Worm (Caenorhabditis elegans) whole organism, L3 larva: ENCODE results near the gene C05B5.12.

Experiments used
- R02D3.7 ChIP-seq: fragments of 150-350 bp; optimal IDR thresholded peaks from 2 replicates; lab custom pipeline; 2014; ENCODE audit warnings: missing biosample characterization, missing genetic modification characterization
- ZK546.5 ChIP-seq: sonication (generic microtip); optimal IDR thresholded peaks from 2 replicates; lab custom pipeline; 2017; ENCODE audit warnings: missing biosample characterization, missing genetic modification characterization
- aly-2 ChIP-seq: fragments of 150-350 bp; optimal IDR thresholded peaks from 2 replicates; lab custom pipeline; 2014; ENCODE audit warnings: missing biosample characterization, missing genetic modification characterization
- ceh-28 ChIP-seq: fragments of 150-350 bp; optimal IDR thresholded peaks from 2 replicates; lab custom pipeline; 2014; ENCODE audit warnings: missing biosample characterization, missing genetic modification reagents, missing genetic modification characterization
- ceh-82 ChIP-seq: fragments of 150-350 bp; optimal IDR thresholded peaks from 2 replicates; lab custom pipeline; 2014; ENCODE audit warnings: missing biosample characterization, missing genetic modification characterization
- ceh-9 ChIP-seq: sonication (generic microtip); optimal IDR thresholded peaks from 2 replicates; lab custom pipeline; 2018; ENCODE audit warnings: missing biosample characterization, missing genetic modification characterization
- egl-27 ChIP-seq: sonication (generic microtip); optimal IDR thresholded peaks from 4 replicates; lab custom pipeline; 2017; ENCODE audit warnings: missing biosample characterization, missing genetic modification reagents, missing genetic modification characterization
- egl-5 ChIP-seq: fragments of 150-350 bp; optimal IDR thresholded peaks from 2 replicates; lab custom pipeline; 2017; ENCODE audit warnings: missing biosample characterization, missing genetic modification reagents, missing genetic modification characterization, inconsistent platforms
- elt-1 ChIP-seq: fragments of 150-350 bp; optimal IDR thresholded peaks from 2 replicates; lab custom pipeline; 2014; ENCODE audit warnings: missing biosample characterization, missing genetic modification characterization
- elt-3 ChIP-seq, 3 experiments: fragments of 150-350 bp in 1 of 3; sonication (generic microtip) in 2 of 3; optimal IDR thresholded peaks; 2 replicates in 2 of 3; 4 replicates in 1 of 3; lab custom pipeline; 2014 to 2017; ENCODE audit warnings: missing biosample characterization in 3 of 3, missing genetic modification characterization in 3 of 3
- eor-1 ChIP-seq, 2 experiments: fragments of 150-350 bp; optimal IDR thresholded peaks; 2 replicates each; lab custom pipeline; 2014 to 2018; ENCODE audit warnings: missing biosample characterization in 2 of 2, missing genetic modification characterization in 2 of 2
- fkh-10 ChIP-seq: sonication (generic microtip); optimal IDR thresholded peaks from 2 replicates; lab custom pipeline; 2017; ENCODE audit warnings: missing biosample characterization, missing genetic modification reagents, missing genetic modification characterization
- fkh-2 ChIP-seq: fragments of 150-350 bp; optimal IDR thresholded peaks from 2 replicates; lab custom pipeline; 2014; ENCODE audit warnings: missing biosample characterization, missing genetic modification reagents, missing genetic modification characterization
- fos-1 ChIP-seq: fragments of 150-350 bp; optimal IDR thresholded peaks from 2 replicates; lab custom pipeline; 2014; ENCODE audit warnings: missing biosample characterization, missing genetic modification characterization
- hmg-11 ChIP-seq: sonication (generic microtip); optimal IDR thresholded peaks from 2 replicates; lab custom pipeline; 2016; ENCODE audit warnings: missing genetic modification characterization, missing compliant biosample characterization
- jun-1 ChIP-seq: fragments of 150-350 bp; optimal IDR thresholded peaks from 2 replicates; lab custom pipeline; 2014; ENCODE audit warnings: missing biosample characterization, missing genetic modification reagents, missing genetic modification characterization
- lin-15B ChIP-seq: fragments of 150-350 bp; optimal IDR thresholded peaks from 2 replicates; lab custom pipeline; 2014; ENCODE audit warnings: missing biosample characterization, missing genetic modification characterization
- lin-39 ChIP-seq: fragments of 150-350 bp; optimal IDR thresholded peaks from 2 replicates; lab custom pipeline; 2018; ENCODE audit warnings: missing biosample characterization, missing genetic modification reagents, missing genetic modification characterization
- lsy-12 ChIP-seq: sonication (generic microtip); optimal IDR thresholded peaks from 2 replicates; lab custom pipeline; 2016; ENCODE audit warnings: mild to moderate bottlenecking, missing genetic modification characterization, missing compliant biosample characterization
- mdl-1 ChIP-seq: fragments of 150-350 bp; optimal IDR thresholded peaks from 2 replicates; lab custom pipeline; 2014; ENCODE audit warnings: missing biosample characterization, missing genetic modification characterization
- mml-1 ChIP-seq: fragments of 150-350 bp; sonication (generic microtip); optimal IDR thresholded peaks from 3 replicates; lab custom pipeline; 2014; ENCODE audit warnings: missing biosample characterization, missing genetic modification characterization
- nfya-1 ChIP-seq: sonication (generic microtip); optimal IDR thresholded peaks from 2 replicates; lab custom pipeline; 2017; ENCODE audit warnings: missing genetic modification characterization, mild to moderate bottlenecking, missing compliant biosample characterization, antibody characterized with exemption, moderate library complexity; ENCODE audit not compliant: insufficient read depth
- nhr-11 ChIP-seq: fragments of 150-350 bp; optimal IDR thresholded peaks from 2 replicates; lab custom pipeline; 2014; ENCODE audit warnings: missing biosample characterization, missing genetic modification characterization
- nhr-12 ChIP-seq: fragments of 150-350 bp; optimal IDR thresholded peaks from 2 replicates; lab custom pipeline; 2014; ENCODE audit warnings: missing biosample characterization, missing genetic modification characterization
- nhr-237 ChIP-seq: fragments of 150-350 bp; optimal IDR thresholded peaks from 2 replicates; lab custom pipeline; 2014; ENCODE audit warnings: missing biosample characterization, missing genetic modification characterization
- nhr-25 ChIP-seq: sonication (generic microtip); optimal IDR thresholded peaks from 2 replicates; lab custom pipeline; 2017; ENCODE audit warnings: missing biosample characterization, missing genetic modification characterization
- nhr-28 ChIP-seq: fragments of 150-350 bp; optimal IDR thresholded peaks from 2 replicates; lab custom pipeline; 2014; ENCODE audit warnings: missing biosample characterization, missing genetic modification characterization
- nhr-76 ChIP-seq: fragments of 150-350 bp; sonication (generic microtip); optimal IDR thresholded peaks from 5 replicates; lab custom pipeline; 2014; ENCODE audit warnings: missing biosample characterization, missing genetic modification characterization
- pha-4 ChIP-seq: fragments of 150-350 bp; optimal IDR thresholded peaks from 2 replicates; lab custom pipeline; 2014; ENCODE audit warnings: missing biosample characterization, missing genetic modification reagents, missing genetic modification characterization
- pqm-1 ChIP-seq: fragments of 150-350 bp; optimal IDR thresholded peaks from 2 replicates; lab custom pipeline; 2017; ENCODE audit warnings: missing biosample characterization, missing genetic modification characterization, inconsistent platforms
- sea-2 ChIP-seq: fragments of 150-350 bp; sonication (generic microtip); optimal IDR thresholded peaks from 4 replicates; lab custom pipeline; 2014; ENCODE audit warnings: missing biosample characterization, missing genetic modification reagents, missing genetic modification characterization
- unc-39 ChIP-seq: sonication (generic microtip); optimal IDR thresholded peaks from 4 replicates; lab custom pipeline; 2017; ENCODE audit warnings: missing biosample characterization, missing genetic modification characterization
- zag-1 ChIP-seq: fragments of 150-350 bp; optimal IDR thresholded peaks from 2 replicates; lab custom pipeline; 2014; ENCODE audit warnings: missing biosample characterization, missing genetic modification characterization

The C05B5.12 gene

ce11 chrIII:9986827-9987429 is at the start of gene C05B5.12:
C05B5.12 (plus strand) TSS chrIII:9987379.
- TF ChIP-seq lin-39 (tag; lab: Kevin White, UChicago) (peak; percentile 5), egl-5 (tag; lab: Kevin White, UChicago) (peak; percentile 38), nhr-237 (tag; lab: Kevin White, UChicago) (no peak)

- TF ChIP-seq ceh-82 (tag; lab: Kevin White, UChicago) (no peak), jun-1 (tag; lab: Kevin White, UChicago) (no peak), elt-3 (tag; optimal IDR thresholded peaks at IDR 0.05; lab: Kevin White, UChicago) (no peak), pqm-1 (no peak), nhr-237 (tag; lab: Kevin White, UChicago) (no peak), fkh-2 (tag; lab: Kevin White, UChicago) (no peak), sea-2 (GFP tag; lab: Kevin White, UChicago) (no peak)
- TF ChIP-seq, all 47 proteins: peak for 0
Observed at ce11 chrIII:9941020-9941674, 46.0 kb upstream of the C05B5.12 start, which contains the start of the genes K03H1.9 and K03H1.12. K03H1.9 (minus strand) TSS chrIII:9941490. K03H1.12 (plus strand) TSS chrIII:9941624.

- TF ChIP-seq nhr-25 (no peak), hmg-11 (no peak), sea-2 (GFP tag; lab: Kevin White, UChicago) (no peak), zag-1 (tag; lab: Kevin White, UChicago) (no peak), mml-1 (tag; lab: Kevin White, UChicago) (no peak), nhr-237 (tag; lab: Kevin White, UChicago) (no peak), lsy-12 (tag; lab: Kevin White, UChicago) (no peak), R02D3.7 (no peak), fkh-10 (GFP tag; lab: Kevin White, UChicago) (no peak), nhr-11 (no peak), elt-1 (tag; lab: Kevin White, UChicago) (no peak), nhr-12 (no peak), unc-39 (tag; lab: Kevin White, UChicago) (no peak), eor-1 (tag; optimal IDR thresholded peaks at IDR 0.05; lab: Kevin White, UChicago) (no peak), fos-1 (tag; lab: Kevin White, UChicago) (no peak), pqm-1 (no peak), elt-3 (tag; optimal IDR thresholded peaks at IDR 0.05; lab: Kevin White, UChicago) (no peak), nhr-76 (tag; lab: Kevin White, UChicago) (no peak), aly-2 (tag; lab: Kevin White, UChicago) (no peak)
Observed at ce11 chrIII:9944723-9945122, 42.5 kb upstream of the C05B5.12 start, which contains the start of gene gln-2. gln-2 (minus strand) TSS chrIII:9944823.

ce11 chrIII:9946806-9947419 is 40.3 kb upstream of the C05B5.12 start, which contains the start of gene K03H1.7:
K03H1.7 (plus strand) TSS chrIII:9947405.
- TF ChIP-seq egl-27 (tag; lab: Kevin White, UChicago) (no peak), ceh-9 (tag; lab: Kevin White, UChicago) (no peak), mdl-1 (no peak), lin-15B (tag; lab: Kevin White, UChicago) (peak; percentile 73), R02D3.7 (no peak), nhr-28 (no peak)

- TF ChIP-seq zag-1 (tag; lab: Kevin White, UChicago) (no peak), ZK546.5 (tag; lab: Kevin White, UChicago) (no peak), pha-4 (tag; lab: Kevin White, UChicago) (peak; percentile 6), nfya-1 (tag; lab: Kevin White, UChicago) (peak; percentile 4), ceh-28 (tag; lab: Kevin White, UChicago) (peak; percentile 42)
Observed at ce11 chrIII:9950244-9950643, 36.9 kb upstream of the C05B5.12 start, which contains the start of gene K03H1.13. K03H1.13 (minus strand) TSS chrIII:9950344.
